Fruit fly (Drosophila melanogaster) whole organism, embryonic: ENCODE measurements around the gene sxe2.

ENCODE experiments used
- Atf6 ChIP-seq: fragments of 200-800 bp; sonication (Bioruptor generic); IDR thresholded peaks from 2 replicates; pipeline ENCODE4 v1.3.6; 2022; ENCODE audit warnings: missing biosample characterization, missing genetic modification characterization
- BEAF-32 ChIP-seq: fragments of 200-800 bp; sonication (Bioruptor generic); optimal IDR thresholded peaks from 3 replicates; lab custom pipeline; 2017; ENCODE audit warnings: missing biosample characterization, missing genetic modification characterization, mild to moderate bottlenecking, moderate library complexity, missing genetic modification reagents
- Bteb2 ChIP-seq: fragments of 200-800 bp; sonication (Bioruptor generic); optimal IDR thresholded peaks from 2 replicates; lab custom pipeline; 2016; ENCODE audit warnings: missing biosample characterization, missing genetic modification characterization
- CG10209 ChIP-seq: fragments of 200-800 bp; sonication (Bioruptor generic); optimal IDR thresholded peaks from 3 replicates; lab custom pipeline; 2017; ENCODE audit warnings: missing biosample characterization, mild to moderate bottlenecking, missing genetic modification characterization, missing genetic modification reagents
- CG10431 ChIP-seq: fragments of 200-800 bp; sonication (Bioruptor generic); optimal IDR thresholded peaks from 3 replicates; lab custom pipeline; 2018; ENCODE audit warnings: missing biosample characterization, mild to moderate bottlenecking, missing genetic modification characterization
- CG11695 ChIP-seq: fragments of 200-800 bp; sonication (Bioruptor generic); IDR thresholded peaks from 3 replicates; pipeline ENCODE4 v1.3.6; 2022; ENCODE audit warnings: missing biosample characterization, missing genetic modification characterization
- CG1233 ChIP-seq: fragments of 200-800 bp; sonication (Bioruptor generic); optimal IDR thresholded peaks from 4 replicates; lab custom pipeline; 2018; ENCODE audit warnings: missing biosample characterization, mild to moderate bottlenecking, missing genetic modification characterization
- CG12391 ChIP-seq: fragments of 200-800 bp; sonication (Bioruptor generic); optimal IDR thresholded peaks from 3 replicates; lab custom pipeline; 2018; ENCODE audit warnings: missing biosample characterization, mild to moderate bottlenecking, missing genetic modification characterization, moderate library complexity
- CG12659 ChIP-seq: fragments of 200-800 bp; sonication (Bioruptor generic); optimal IDR thresholded peaks from 3 replicates; lab custom pipeline; 2017; ENCODE audit warnings: mild to moderate bottlenecking, missing biosample characterization, missing genetic modification reagents, missing genetic modification characterization
- CG13424 ChIP-seq: fragments of 200-800 bp; sonication (Bioruptor generic); optimal IDR thresholded peaks from 2 replicates; lab custom pipeline; 2019; ENCODE audit warnings: missing biosample characterization, mild to moderate bottlenecking, missing genetic modification characterization, moderate library complexity
- CG13894 ChIP-seq: fragments of 200-800 bp; sonication (Bioruptor generic); optimal IDR thresholded peaks from 3 replicates; lab custom pipeline; 2018; ENCODE audit warnings: missing biosample characterization, mild to moderate bottlenecking, missing genetic modification characterization, moderate library complexity
- CG14050 ChIP-seq: fragments of 200-800 bp; sonication (Bioruptor generic); IDR thresholded peaks from 3 replicates; pipeline ENCODE4 v1.3.6; 2022; ENCODE audit warnings: missing biosample characterization, missing genetic modification characterization
- CG15696 ChIP-seq: fragments of 200-800 bp; sonication (Bioruptor generic); optimal IDR thresholded peaks from 2 replicates; lab custom pipeline; 2019; ENCODE audit warnings: missing biosample characterization, mild to moderate bottlenecking, missing genetic modification characterization, moderate library complexity
- CG17328 ChIP-seq: fragments of 200-800 bp; sonication (Bioruptor generic); IDR thresholded peaks from 2 replicates; pipeline ENCODE4 v1.3.6; 2022; ENCODE audit warnings: missing biosample characterization, missing genetic modification characterization
- CG17912 ChIP-seq: fragments of 200-800 bp; sonication (Bioruptor generic); optimal IDR thresholded peaks from 2 replicates; lab custom pipeline; 2018; ENCODE audit warnings: missing biosample characterization, mild to moderate bottlenecking, missing genetic modification characterization
- CG18262 ChIP-seq: fragments of 200-800 bp; optimal IDR thresholded peaks from 3 replicates; lab custom pipeline; 2019; ENCODE audit warnings: missing biosample characterization, mild to moderate bottlenecking, missing genetic modification characterization, moderate library complexity
- CG18619 ChIP-seq: fragments of 200-800 bp; sonication (Bioruptor generic); optimal IDR thresholded peaks from 3 replicates; lab custom pipeline; 2017; ENCODE audit warnings: missing biosample characterization, mild to moderate bottlenecking, missing genetic modification characterization
- CG2202 ChIP-seq: fragments of 200-800 bp; sonication (Bioruptor generic); optimal IDR thresholded peaks from 2 replicates; lab custom pipeline; 2018; ENCODE audit warnings: missing biosample characterization, mild to moderate bottlenecking, missing genetic modification characterization
- CG31365 ChIP-seq: fragments of 200-800 bp; sonication (Bioruptor generic); optimal IDR thresholded peaks from 2 replicates; lab custom pipeline; 2018; ENCODE audit warnings: missing biosample characterization, mild to moderate bottlenecking, missing genetic modification characterization
- CG42726 ChIP-seq: fragments of 200-800 bp; sonication (Bioruptor generic); IDR thresholded peaks from 2 replicates; pipeline ENCODE4 v1.3.6; 2022; ENCODE audit warnings: missing biosample characterization, missing genetic modification characterization; ENCODE audit not compliant: partially characterized antibody
- CG5180 ChIP-seq: fragments of 200-800 bp; sonication (Bioruptor generic); optimal IDR thresholded peaks from 3 replicates; lab custom pipeline; 2017; ENCODE audit warnings: missing biosample characterization, missing genetic modification characterization, mild to moderate bottlenecking, moderate library complexity, missing genetic modification reagents
- CG8359 ChIP-seq: fragments of 200-800 bp; sonication (Bioruptor generic); optimal IDR thresholded peaks from 2 replicates; lab custom pipeline; 2017; ENCODE audit warnings: missing biosample characterization, mild to moderate bottlenecking, missing genetic modification characterization, borderline replicate concordance
- CoRest ChIP-seq: fragments of 200-800 bp; sonication (Bioruptor generic); optimal IDR thresholded peaks from 3 replicates; lab custom pipeline; 2018; ENCODE audit warnings: missing biosample characterization, mild to moderate bottlenecking, missing genetic modification characterization, moderate library complexity
- D19B ChIP-seq: fragments of 200-800 bp; sonication (Bioruptor generic); optimal IDR thresholded peaks from 2 replicates; lab custom pipeline; 2017; ENCODE audit warnings: missing biosample characterization, mild to moderate bottlenecking, missing genetic modification characterization
- E2f1 ChIP-seq: fragments of 200-800 bp; sonication (Bioruptor generic); IDR thresholded peaks from 2 replicates; pipeline ENCODE4 v1.3.6; 2022; ENCODE audit warnings: missing biosample characterization, missing genetic modification characterization
- HmgZ ChIP-seq: fragments of 200-800 bp; sonication (Bioruptor generic); optimal IDR thresholded peaks from 2 replicates; lab custom pipeline; 2018; ENCODE audit warnings: missing biosample characterization, mild to moderate bottlenecking, missing genetic modification characterization
- Hr51 ChIP-seq, 2 experiments: fragments of 200-800 bp; sonication (Bioruptor generic); optimal IDR thresholded peaks; 2 replicates in 1 of 2; 3 replicates in 1 of 2; lab custom pipeline; 2016 to 2018; ENCODE audit warnings: missing biosample characterization in 2 of 2, missing genetic modification characterization in 2 of 2, mild to moderate bottlenecking in 1 of 2, moderate library complexity in 1 of 2
- NfI ChIP-seq: fragments of 200-800 bp; sonication (Bioruptor generic); optimal IDR thresholded peaks from 3 replicates; lab custom pipeline; 2018; ENCODE audit warnings: missing biosample characterization, mild to moderate bottlenecking, missing genetic modification characterization, moderate library complexity
- Rfx ChIP-seq: fragments of 200-800 bp; sonication (Bioruptor generic); IDR thresholded peaks from 2 replicates; pipeline ENCODE4 v1.3.6; 2022; ENCODE audit warnings: missing biosample characterization, missing genetic modification characterization
- Stat92E ChIP-seq, 3 experiments: fragments of >200 bp in 2 of 3; fragments of 200-800 bp in 1 of 3; sonication (Bioruptor generic) in 1 of 3; optimal IDR thresholded peaks; 2 replicates each; lab custom pipeline; 2017 to 2019; ENCODE audit warnings: missing biosample characterization in 3 of 3, missing genetic modification characterization in 3 of 3, mild to moderate bottlenecking in 1 of 3, moderate library complexity in 1 of 3
- YL-1 ChIP-seq: fragments of 200-800 bp; sonication (Bioruptor generic); optimal IDR thresholded peaks from 3 replicates; lab custom pipeline; 2017; ENCODE audit warnings: missing biosample characterization, mild to moderate bottlenecking, missing genetic modification characterization
- ac ChIP-seq: fragments of 200-800 bp; sonication (Bioruptor generic); optimal IDR thresholded peaks from 3 replicates; lab custom pipeline; 2017; ENCODE audit warnings: missing biosample characterization, mild to moderate bottlenecking, missing genetic modification characterization
- ato ChIP-seq: fragments of 200-800 bp; sonication (Bioruptor generic); IDR thresholded peaks from 2 replicates; pipeline ENCODE4 v1.3.6; 2022; ENCODE audit warnings: missing biosample characterization, missing genetic modification characterization; ENCODE audit not compliant: partially characterized antibody
- ci ChIP-seq: fragments of 200-800 bp; sonication (Bioruptor generic); IDR thresholded peaks from 3 replicates; pipeline ENCODE4 v1.3.6; 2022; ENCODE audit warnings: missing biosample characterization, missing genetic modification characterization
- dysf ChIP-seq: fragments of 200-800 bp; sonication (Bioruptor generic); IDR thresholded peaks from 3 replicates; pipeline ENCODE4 v1.3.6; 2022; ENCODE audit warnings: missing biosample characterization, missing genetic modification characterization
- eyg ChIP-seq: fragments of 200-800 bp; sonication (Bioruptor generic); optimal IDR thresholded peaks from 3 replicates; lab custom pipeline; 2016; ENCODE audit warnings: missing biosample characterization, missing genetic modification characterization
- fd64A ChIP-seq: fragments of 200-800 bp; sonication (Bioruptor generic); optimal IDR thresholded peaks from 3 replicates; lab custom pipeline; 2018; ENCODE audit warnings: missing biosample characterization, mild to moderate bottlenecking, missing genetic modification characterization
- hb ChIP-seq: fragments of 200-800 bp; sonication (Bioruptor generic); IDR thresholded peaks from 3 replicates; pipeline ENCODE4 v1.3.6; 2022; ENCODE audit warnings: missing biosample characterization, missing genetic modification characterization; ENCODE audit not compliant: partially characterized antibody
- luna ChIP-seq: fragments of 200-800 bp; sonication (Bioruptor generic); optimal IDR thresholded peaks from 2 replicates; lab custom pipeline; 2016; ENCODE audit warnings: missing biosample characterization, missing genetic modification characterization
- onecut ChIP-seq: fragments of 200-800 bp; sonication (Bioruptor generic); IDR thresholded peaks from 2 replicates; pipeline ENCODE4 v1.3.6; 2022; ENCODE audit warnings: missing biosample characterization, missing genetic modification characterization
- org-1 ChIP-seq: fragments of 200-800 bp; sonication (Bioruptor generic); optimal IDR thresholded peaks from 2 replicates; lab custom pipeline; 2017; ENCODE audit warnings: missing biosample characterization, missing genetic modification characterization
- pros ChIP-seq: fragments of 200-800 bp; sonication (Bioruptor generic); optimal IDR thresholded peaks from 3 replicates; lab custom pipeline; 2019; ENCODE audit warnings: missing biosample characterization, mild to moderate bottlenecking, missing genetic modification characterization, moderate library complexity
- run ChIP-seq: fragments of 200-800 bp; sonication (Bioruptor generic); optimal IDR thresholded peaks from 3 replicates; lab custom pipeline; 2018; ENCODE audit warnings: missing biosample characterization, mild to moderate bottlenecking, missing genetic modification characterization
- sc ChIP-seq, 3 experiments: fragments of >200 bp in 2 of 3; fragments of 200-800 bp in 1 of 3; sonication (Bioruptor generic) in 1 of 3; optimal IDR thresholded peaks; 2 replicates in 2 of 3; 3 replicates in 1 of 3; lab custom pipeline; 2017; ENCODE audit warnings: mild to moderate bottlenecking in 1 of 3, missing biosample characterization in 1 of 3, missing genetic modification characterization in 1 of 3, missing genetic modification reagents in 1 of 3
- slou ChIP-seq: fragments of 200-800 bp; sonication (Bioruptor generic); optimal IDR thresholded peaks from 3 replicates; lab custom pipeline; 2016; ENCODE audit warnings: missing biosample characterization, missing genetic modification characterization
- sob ChIP-seq: fragments of 200-800 bp; sonication (Bioruptor generic); IDR thresholded peaks from 2 replicates; pipeline ENCODE4 v1.3.6; 2022; ENCODE audit warnings: missing biosample characterization, missing genetic modification characterization
- vnd ChIP-seq: fragments of 200-800 bp; sonication (Bioruptor generic); IDR thresholded peaks from 3 replicates; pipeline ENCODE4 v1.3.6; 2022; ENCODE audit warnings: missing biosample characterization, missing genetic modification characterization; ENCODE audit not compliant: partially characterized antibody
- zfh2 ChIP-seq: fragments of 200-800 bp; sonication (Bioruptor generic); optimal IDR thresholded peaks from 2 replicates; lab custom pipeline; 2016; ENCODE audit warnings: missing biosample characterization, missing genetic modification characterization

The sxe2 gene

dm6 chr3R:16069266-16069665, 14.4 kb upstream of the sxe2 start (continued):
- TF ChIP-seq CoRest (tag; lab: Kevin White, UChicago) (peak; percentile 6), sob (GFP tag; lab: Robert Waterston, UW) (0 out of 2 replicates have a peak, but pooled peaks have one; percentile 27), ato (no peak), Atf6 (GFP tag; lab: Robert Waterston, UW) (no peak), BEAF-32 (no peak), CG5180 (GFP tag; lab: Kevin White, UChicago) (peak; percentile 28), CG42726 (no peak), CG14050 (GFP tag; lab: Robert Waterston, UW) (no peak), vnd (GFP tag; lab: Robert Waterston, UW) (0 out of 3 replicates have a peak, but pooled peaks have one; percentile 10), CG13894 (tag; lab: Kevin White, UChicago) (no peak), CG18262 (tag; lab: Kevin White, UChicago) (no peak), D19B (GFP tag; lab: Kevin White, UChicago) (no peak), CG17912 (GFP tag; lab: Kevin White, UChicago) (peak; percentile 48), onecut (GFP tag; lab: Robert Waterston, UW) (peak; percentile 55; the same call in 1 of the 2 replicates), Stat92E (GFP tag; optimal IDR thresholded peaks at IDR 0.05; lab: Kevin White, UChicago) (no peak), eyg (GFP tag; lab: Kevin White, UChicago) (peak; percentile 5), CG11695 (GFP tag; lab: Robert Waterston, UW) (peak; percentile 23; the same call in 1 of the 3 replicates), luna (GFP tag; lab: Kevin White, UChicago) (no peak), org-1 (GFP tag; lab: Kevin White, UChicago) (peak; percentile 56), Hr51 (GFP tag; optimal IDR thresholded peaks at IDR 0.05; lab: Kevin White, UChicago) (no peak), CG2202 (tag; lab: Kevin White, UChicago) (peak; percentile 60), E2f1 (GFP tag; lab: Robert Waterston, UW) (peak; percentile 26; the same call in 1 of the 2 replicates), zfh2 (GFP tag; lab: Kevin White, UChicago) (no peak), CG18619 (peak; percentile 45), CG1233 (GFP tag; lab: Kevin White, UChicago) (peak; percentile 59), fd64A (GFP tag; lab: Kevin White, UChicago) (peak; percentile 53), Bteb2 (no peak), slou (GFP tag; lab: Kevin White, UChicago) (no peak), CG15696 (tag; lab: Kevin White, UChicago) (peak; percentile 38), CG10431 (GFP tag; lab: Kevin White, UChicago) (peak; percentile 22), CG13424 (tag; lab: Kevin White, UChicago) (peak; percentile 42), dysf (peak; percentile 24; the same call in 1 of the 3 replicates), hb (GFP tag; lab: Robert Waterston, UW) (no peak), CG10209 (GFP tag; lab: Kevin White, UChicago) (peak; percentile 50), sc (optimal IDR thresholded peaks at IDR 0.05; lab: Kevin White, UChicago) (no peak), sc (GFP tag; optimal IDR thresholded peaks at IDR 0.05; lab: Kevin White, UChicago) (peak; percentile 40), HmgZ (tag; lab: Kevin White, UChicago) (no peak), CG17328 (0 out of 2 replicates have a peak, but pooled peaks have one; percentile 7), CG31365 (tag; lab: Kevin White, UChicago) (peak; percentile 52), CG12391 (tag; lab: Kevin White, UChicago) (peak; percentile 9), NfI (GFP tag; lab: Kevin White, UChicago) (peak; percentile 40), ac (GFP tag; lab: Kevin White, UChicago) (peak; percentile 12), CG8359 (peak; percentile 54), run (tag; lab: Kevin White, UChicago) (no peak), ci (GFP tag; lab: Robert Waterston, UW) (peak; percentile 67; the same call in 2 of the 3 replicates), CG12659 (GFP tag; lab: Kevin White, UChicago) (peak; percentile 10), YL-1 (GFP tag; lab: Kevin White, UChicago) (peak; percentile 5), pros (peak; percentile 37), Rfx (GFP tag; lab: Robert Waterston, UW) (peak; percentile 47; the same call in 1 of the 2 replicates)
